Fruit fly (Drosophila melanogaster): ENCODE results near the gene Grx3.

Grx3 gene

DNA sequence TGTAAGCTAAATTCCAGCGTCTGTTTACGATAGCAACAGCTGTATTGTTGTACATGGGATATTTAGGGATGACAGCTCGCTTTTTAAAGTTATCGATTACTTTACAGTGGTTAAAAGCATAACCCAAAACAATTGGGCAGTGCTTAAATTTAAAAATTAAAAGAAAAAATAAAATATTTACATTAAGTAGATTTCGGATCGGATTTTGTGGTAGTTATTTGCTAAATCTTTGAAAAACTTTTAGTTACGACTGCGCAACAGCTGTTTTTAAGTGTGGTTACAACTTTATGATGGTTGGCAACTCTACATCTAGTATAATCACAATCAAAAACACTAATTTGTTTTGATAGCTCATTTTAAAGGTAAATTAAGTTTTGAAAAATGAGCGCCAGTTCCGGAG, 21.0 kb downstream of the Grx3 start, which contains the start of the genes Ing5 and CG7099 (continued):
- peak; percentile 98 for TF ChIP-seq CG1602 (GFP tag; optimal IDR thresholded peaks at IDR 0.05)
- TF ChIP-seq CG30431 (GFP tag; optimal IDR thresholded peaks at IDR 0.05), result peak; percentile 94
- peak; percentile 91 for TF ChIP-seq psq (GFP tag; optimal IDR thresholded peaks at IDR 0.05)
- peak; percentile 92 for TF ChIP-seq ap (GFP tag; IDR thresholded peaks at IDR 0.05)
- peak; percentile 94 for TF ChIP-seq CG12104 (GFP tag; optimal IDR thresholded peaks at IDR 0.05)
- TF ChIP-seq CG4730 (GFP tag; IDR thresholded peaks at IDR 0.05), result peak; percentile 97
- peak; percentile 89 for TF ChIP-seq corto (GFP tag; optimal IDR thresholded peaks at IDR 0.05)
- peak; percentile 94 for TF ChIP-seq Dip3 (GFP tag; optimal IDR thresholded peaks at IDR 0.05)
- TF ChIP-seq tio (GFP tag; optimal IDR thresholded peaks at IDR 0.05), result peak; percentile 96
- TF ChIP-seq Mad (GFP tag; optimal IDR thresholded peaks at IDR 0.05), result peak; percentile 96
- peak; percentile 83 for TF ChIP-seq Atf-2 (GFP tag; optimal IDR thresholded peaks at IDR 0.05)
- TF ChIP-seq cg (GFP tag; optimal IDR thresholded peaks at IDR 0.05), result no peak
- TF ChIP-seq pan (optimal IDR thresholded peaks at IDR 0.05), result no peak
- peak in 1 of 2 experiments; percentile 97 for TF ChIP-seq pan (GFP tag; optimal IDR thresholded peaks at IDR 0.05 in 1 of 2, IDR thresholded peaks at IDR 0.05 in 1 of 2)
- peak; percentile 94 for TF ChIP-seq CG3726 (GFP tag; IDR thresholded peaks at IDR 0.05)
- TF ChIP-seq CG16779 (GFP tag; IDR thresholded peaks at IDR 0.05), result peak; percentile 95
- peak; percentile 59 for TF ChIP-seq NK7.1 (GFP tag; optimal IDR thresholded peaks at IDR 0.05)
- peak; percentile 98 for TF ChIP-seq Max (GFP tag; optimal IDR thresholded peaks at IDR 0.05)
- peak; percentile 74 for TF ChIP-seq fd102C (GFP tag; optimal IDR thresholded peaks at IDR 0.05)
- TF ChIP-seq CG31441 (GFP tag; IDR thresholded peaks at IDR 0.05), result peak; percentile 98
- TF ChIP-seq hbn (GFP tag; IDR thresholded peaks at IDR 0.05; ENCODE audit: partially characterized antibody), result peak; percentile 52; the same call in 1 of the 2 replicates
- TF ChIP-seq CG4854 (GFP tag; optimal IDR thresholded peaks at IDR 0.05), result peak; percentile 96
- TF ChIP-seq sqz (GFP tag; optimal IDR thresholded peaks at IDR 0.05), result no peak
- peak; percentile 96 for TF ChIP-seq HLH3B (GFP tag; IDR thresholded peaks at IDR 0.05)
- peak; percentile 96 for TF ChIP-seq H2.0 (GFP tag; IDR thresholded peaks at IDR 0.05)
- peak; percentile 96 for TF ChIP-seq fd3F (GFP tag; optimal IDR thresholded peaks at IDR 0.05)
- peak; percentile 94 for TF ChIP-seq vfl (GFP tag; optimal IDR thresholded peaks at IDR 0.05)
- TF ChIP-seq lab (GFP tag; optimal IDR thresholded peaks at IDR 0.05), result peak; percentile 97
- TF ChIP-seq Abd-B (GFP tag; optimal IDR thresholded peaks at IDR 0.05), result peak; percentile 98
- TF ChIP-seq Scr (GFP tag; IDR thresholded peaks at IDR 0.05; ENCODE audit: partially characterized antibody), result peak; percentile 67
- peak; percentile 92 for TF ChIP-seq wdn (GFP tag; IDR thresholded peaks at IDR 0.05)
- TF ChIP-seq CG4282 (GFP tag; optimal IDR thresholded peaks at IDR 0.05), result peak; percentile 91
- peak; percentile 52 for TF ChIP-seq pfk (GFP tag; optimal IDR thresholded peaks at IDR 0.05)
- TF ChIP-seq dmrt11E (tag; optimal IDR thresholded peaks at IDR 0.05), result peak; percentile 96
- TF ChIP-seq CG8944 (GFP tag; optimal IDR thresholded peaks at IDR 0.05), result peak; percentile 88
- peak; percentile 70 for TF ChIP-seq BEAF-32 (GFP tag; optimal IDR thresholded peaks at IDR 0.05)
- peak; percentile 95 for TF ChIP-seq CG18262 (tag; optimal IDR thresholded peaks at IDR 0.05)
- peak; percentile 97 for TF ChIP-seq CG9817 (tag; optimal IDR thresholded peaks at IDR 0.05)
- peak; percentile 94 for TF ChIP-seq CG10979 (tag; optimal IDR thresholded peaks at IDR 0.05)
- peak; percentile 50 for TF ChIP-seq Dp (GFP tag; optimal IDR thresholded peaks at IDR 0.05)
- peak; percentile 75 for TF ChIP-seq Mes4 (GFP tag; optimal IDR thresholded peaks at IDR 0.05)
- peak; percentile 60 for TF ChIP-seq unc-4 (GFP tag; IDR thresholded peaks at IDR 0.05; ENCODE audit: partially characterized antibody)
- peak; percentile 75 for TF ChIP-seq Bgb (GFP tag; IDR thresholded peaks at IDR 0.05; ENCODE audit: partially characterized antibody)
- TF ChIP-seq HLHmδ (GFP tag; optimal IDR thresholded peaks at IDR 0.05), result no peak
- TF ChIP-seq Sox102F (GFP tag; optimal IDR thresholded peaks at IDR 0.05), result peak; percentile 98
- TF ChIP-seq CG7556 (GFP tag; optimal IDR thresholded peaks at IDR 0.05), result peak; percentile 92
- TF ChIP-seq NC2β (GFP tag; optimal IDR thresholded peaks at IDR 0.05), result peak; percentile 91
- peak; percentile 94 for TF ChIP-seq oc (tag; optimal IDR thresholded peaks at IDR 0.05)
- peak; percentile 95 for TF ChIP-seq ems (GFP tag; optimal IDR thresholded peaks at IDR 0.05)
- TF ChIP-seq CG11504 (tag; optimal IDR thresholded peaks at IDR 0.05), result peak; percentile 94
